Fruit fly (Drosophila melanogaster) whole organism, embryonic: ENCODE measurements around the gene ps.

Experiments used
- Atf6 ChIP-seq: fragments of 200-800 bp; sonication (Bioruptor generic); IDR thresholded peaks from 2 replicates; pipeline ENCODE4 v1.3.6; 2022; ENCODE audit warnings: missing biosample characterization, missing genetic modification characterization
- BtbVII ChIP-seq: fragments of 200-800 bp; sonication (Bioruptor generic); optimal IDR thresholded peaks from 3 replicates; lab custom pipeline; 2017; ENCODE audit warnings: missing biosample characterization, mild to moderate bottlenecking, missing genetic modification characterization
- CG10565 ChIP-seq: fragments of 200-800 bp; sonication (Bioruptor generic); optimal IDR thresholded peaks from 3 replicates; lab custom pipeline; 2016; ENCODE audit warnings: missing biosample characterization, mild to moderate bottlenecking, missing genetic modification characterization
- CG11696 ChIP-seq: fragments of 200-800 bp; sonication (Bioruptor generic); IDR thresholded peaks from 2 replicates; pipeline ENCODE4 v1.3.6; 2022; ENCODE audit warnings: missing biosample characterization, missing genetic modification characterization
- CG12744 ChIP-seq: fragments of 200-800 bp; sonication (Bioruptor generic); optimal IDR thresholded peaks from 2 replicates; lab custom pipeline; 2016; ENCODE audit warnings: missing biosample characterization, missing genetic modification characterization
- CG13123 ChIP-seq: fragments of 200-800 bp; sonication (Bioruptor generic); optimal IDR thresholded peaks from 2 replicates; lab custom pipeline; 2016; ENCODE audit warnings: missing biosample characterization, missing genetic modification characterization
- CG13894 ChIP-seq: fragments of 200-800 bp; sonication (Bioruptor generic); optimal IDR thresholded peaks from 3 replicates; lab custom pipeline; 2018; ENCODE audit warnings: missing biosample characterization, mild to moderate bottlenecking, missing genetic modification characterization, moderate library complexity
- CG14050 ChIP-seq: fragments of 200-800 bp; sonication (Bioruptor generic); IDR thresholded peaks from 3 replicates; pipeline ENCODE4 v1.3.6; 2022; ENCODE audit warnings: missing biosample characterization, missing genetic modification characterization
- CG14441 ChIP-seq: fragments of 200-800 bp; sonication (Bioruptor generic); IDR thresholded peaks from 2 replicates; pipeline ENCODE4 v1.3.6; 2022; ENCODE audit warnings: missing biosample characterization, missing genetic modification characterization
- CG14710 ChIP-seq: fragments of 200-800 bp; sonication (Bioruptor generic); optimal IDR thresholded peaks from 3 replicates; lab custom pipeline; 2019; ENCODE audit warnings: missing biosample characterization, mild to moderate bottlenecking, missing genetic modification characterization, moderate library complexity
- CG15011 ChIP-seq: fragments of 200-800 bp; sonication (Bioruptor generic); optimal IDR thresholded peaks from 3 replicates; lab custom pipeline; 2018; ENCODE audit warnings: missing biosample characterization, mild to moderate bottlenecking, missing genetic modification characterization
- CG15073 ChIP-seq: fragments of 200-800 bp; sonication (Bioruptor generic); optimal IDR thresholded peaks from 2 replicates; lab custom pipeline; 2016; ENCODE audit warnings: missing biosample characterization, missing genetic modification characterization
- CG16863 ChIP-seq: fragments of 200-800 bp; sonication (Bioruptor generic); optimal IDR thresholded peaks from 3 replicates; lab custom pipeline; 2016; ENCODE audit warnings: missing biosample characterization, missing genetic modification characterization
- CG18619 ChIP-seq: fragments of 200-800 bp; sonication (Bioruptor generic); optimal IDR thresholded peaks from 3 replicates; lab custom pipeline; 2017; ENCODE audit warnings: missing biosample characterization, mild to moderate bottlenecking, missing genetic modification characterization
- CG2678 ChIP-seq: fragments of 200-800 bp; sonication (Bioruptor generic); optimal IDR thresholded peaks from 3 replicates; lab custom pipeline; 2019; ENCODE audit warnings: missing biosample characterization, mild to moderate bottlenecking, missing genetic modification characterization, moderate library complexity
- CG2712 ChIP-seq: fragments of 200-800 bp; optimal IDR thresholded peaks from 3 replicates; lab custom pipeline; 2019; ENCODE audit warnings: missing biosample characterization, mild to moderate bottlenecking, missing genetic modification characterization, moderate library complexity
- CG30403 ChIP-seq: fragments of 200-800 bp; sonication (Bioruptor generic); optimal IDR thresholded peaks from 3 replicates; lab custom pipeline; 2016; ENCODE audit warnings: missing biosample characterization, missing genetic modification characterization
- CG34224 ChIP-seq: fragments of 200-800 bp; sonication (Bioruptor generic); IDR thresholded peaks from 3 replicates; pipeline ENCODE4 v1.3.6; 2022; ENCODE audit warnings: missing biosample characterization, missing genetic modification characterization; ENCODE audit not compliant: partially characterized antibody
- CG4730 ChIP-seq: fragments of 200-800 bp; sonication (Bioruptor generic); IDR thresholded peaks from 2 replicates; pipeline ENCODE4 v1.3.6; 2022; ENCODE audit warnings: missing biosample characterization, missing genetic modification characterization
- CG4820 ChIP-seq: fragments of 200-800 bp; sonication (Bioruptor generic); optimal IDR thresholded peaks from 3 replicates; lab custom pipeline; 2016; ENCODE audit warnings: missing biosample characterization, missing genetic modification characterization
- CG5953 ChIP-seq: fragments of 200-800 bp; sonication (Bioruptor generic); IDR thresholded peaks from 2 replicates; pipeline ENCODE4 v1.3.6; 2022; ENCODE audit warnings: missing biosample characterization, missing genetic modification characterization
- CG7963 ChIP-seq: fragments of 200-800 bp; sonication (Bioruptor generic); IDR thresholded peaks from 3 replicates; pipeline ENCODE4 v1.3.6; 2022; ENCODE audit warnings: missing biosample characterization, missing genetic modification characterization; ENCODE audit not compliant: partially characterized antibody
- CG8290 ChIP-seq, 3 experiments: fragments of 200-800 bp; sonication (Bioruptor generic); optimal IDR thresholded peaks; 2 replicates each; lab custom pipeline; 2016 to 2019; ENCODE audit warnings: missing biosample characterization in 3 of 3, missing genetic modification characterization in 3 of 3, mild to moderate bottlenecking in 2 of 3, moderate library complexity in 1 of 3
- CG9609 ChIP-seq: fragments of 200-800 bp; sonication (Bioruptor generic); optimal IDR thresholded peaks from 3 replicates; lab custom pipeline; 2016; ENCODE audit warnings: missing biosample characterization, missing genetic modification characterization
- CG9797 ChIP-seq: fragments of 200-800 bp; sonication (Bioruptor generic); optimal IDR thresholded peaks from 3 replicates; lab custom pipeline; 2018; ENCODE audit warnings: missing biosample characterization, mild to moderate bottlenecking, missing genetic modification characterization
- CHES-1-like ChIP-seq: fragments of 200-800 bp; sonication (Bioruptor generic); optimal IDR thresholded peaks from 2 replicates; lab custom pipeline; 2016; ENCODE audit warnings: missing biosample characterization, missing genetic modification characterization
- CTCF ChIP-seq: fragments of 200-800 bp; sonication (Bioruptor generic); optimal IDR thresholded peaks from 2 replicates; lab custom pipeline; 2017; ENCODE audit warnings: missing biosample characterization, mild to moderate bottlenecking, missing genetic modification characterization, moderate library complexity
- Dbx ChIP-seq: fragments of 200-800 bp; sonication (Bioruptor generic); IDR thresholded peaks from 3 replicates; pipeline ENCODE4 v1.3.6; 2022; ENCODE audit warnings: missing biosample characterization, missing genetic modification characterization
- Doc3 ChIP-seq: fragments of 200-800 bp; sonication (Bioruptor generic); IDR thresholded peaks from 3 replicates; pipeline ENCODE4 v1.3.6; 2022; ENCODE audit warnings: missing biosample characterization, missing genetic modification characterization; ENCODE audit not compliant: partially characterized antibody
- H15 ChIP-seq: fragments of 200-800 bp; sonication (Bioruptor generic); IDR thresholded peaks from 3 replicates; pipeline ENCODE4 v1.3.6; 2022; ENCODE audit warnings: missing biosample characterization, missing genetic modification characterization
- HHEX ChIP-seq: fragments of 200-800 bp; sonication (Bioruptor generic); optimal IDR thresholded peaks from 3 replicates; lab custom pipeline; 2017; ENCODE audit warnings: missing biosample characterization, mild to moderate bottlenecking, missing genetic modification characterization, missing genetic modification reagents
- Hr3 ChIP-seq: fragments of 200-800 bp; sonication (Bioruptor generic); optimal IDR thresholded peaks from 3 replicates; lab custom pipeline; 2016; ENCODE audit warnings: missing biosample characterization, missing genetic modification characterization
- Lpt ChIP-seq: fragments of >200 bp; optimal IDR thresholded peaks from 2 replicates; lab custom pipeline; 2018; ENCODE audit warnings: missing biosample characterization, missing genetic modification characterization
- MBD-R2 ChIP-seq: fragments of 200-800 bp; sonication (Bioruptor generic); IDR thresholded peaks from 2 replicates; pipeline ENCODE4 v1.3.6; 2022; ENCODE audit warnings: missing biosample characterization, missing genetic modification characterization
- Max ChIP-seq: fragments of 200-800 bp; sonication (Bioruptor generic); optimal IDR thresholded peaks from 2 replicates; lab custom pipeline; 2016; ENCODE audit warnings: missing biosample characterization, mild to moderate bottlenecking, missing genetic modification characterization
- Meics ChIP-seq: fragments of 200-800 bp; sonication (Bioruptor generic); optimal IDR thresholded peaks from 2 replicates; lab custom pipeline; 2017; ENCODE audit warnings: missing biosample characterization, mild to moderate bottlenecking, missing genetic modification characterization
- Neu2 ChIP-seq: fragments of 200-800 bp; sonication (Bioruptor generic); optimal IDR thresholded peaks from 3 replicates; lab custom pipeline; 2016; ENCODE audit warnings: missing biosample characterization, missing genetic modification characterization, borderline replicate concordance
- ara ChIP-seq: fragments of 200-800 bp; sonication (Bioruptor generic); IDR thresholded peaks from 2 replicates; pipeline ENCODE4 v1.3.6; 2022; ENCODE audit warnings: missing biosample characterization, missing genetic modification characterization
- ems ChIP-seq: fragments of 200-800 bp; sonication (Bioruptor generic); optimal IDR thresholded peaks from 3 replicates; lab custom pipeline; 2016; ENCODE audit warnings: missing biosample characterization, missing genetic modification characterization
- eyg ChIP-seq: fragments of 200-800 bp; sonication (Bioruptor generic); optimal IDR thresholded peaks from 3 replicates; lab custom pipeline; 2016; ENCODE audit warnings: missing biosample characterization, missing genetic modification characterization
- gcm2 ChIP-seq: fragments of 200-800 bp; sonication (Bioruptor generic); optimal IDR thresholded peaks from 2 replicates; lab custom pipeline; 2016; ENCODE audit warnings: missing biosample characterization, missing genetic modification characterization
- grau ChIP-seq: fragments of 200-800 bp; optimal IDR thresholded peaks from 3 replicates; lab custom pipeline; 2019; ENCODE audit warnings: missing biosample characterization, mild to moderate bottlenecking, missing genetic modification characterization, moderate library complexity
- h ChIP-seq: fragments of >200 bp; optimal IDR thresholded peaks from 2 replicates; lab custom pipeline; 2017
- jing ChIP-seq: fragments of 200-800 bp; sonication (Bioruptor generic); optimal IDR thresholded peaks from 2 replicates; lab custom pipeline; 2018; ENCODE audit warnings: missing biosample characterization, mild to moderate bottlenecking, missing genetic modification characterization
- mld ChIP-seq: fragments of 200-800 bp; sonication (Bioruptor generic); IDR thresholded peaks from 3 replicates; pipeline ENCODE4 v1.3.6; 2022; ENCODE audit warnings: missing biosample characterization, missing genetic modification characterization; ENCODE audit not compliant: partially characterized antibody
- pita ChIP-seq: fragments of 200-800 bp; sonication (Bioruptor generic); optimal IDR thresholded peaks from 2 replicates; lab custom pipeline; 2017; ENCODE audit warnings: missing biosample characterization, mild to moderate bottlenecking, missing genetic modification characterization
- psq ChIP-seq: fragments of 200-800 bp; sonication (Bioruptor generic); optimal IDR thresholded peaks from 2 replicates; lab custom pipeline; 2017; ENCODE audit warnings: missing biosample characterization, missing genetic modification characterization
- ranshi ChIP-seq: fragments of 200-800 bp; sonication (Bioruptor generic); IDR thresholded peaks from 2 replicates; pipeline ENCODE4 v1.3.6; 2022; ENCODE audit warnings: missing biosample characterization, missing genetic modification characterization
- seq ChIP-seq: fragments of 200-800 bp; sonication (Bioruptor generic); IDR thresholded peaks from 2 replicates; pipeline ENCODE4 v1.3.6; 2022; ENCODE audit warnings: missing biosample characterization, missing genetic modification characterization
- sna ChIP-seq: fragments of 200-800 bp; sonication (Bioruptor generic); IDR thresholded peaks from 2 replicates; pipeline ENCODE4 v1.3.6; 2022; ENCODE audit warnings: missing biosample characterization, missing genetic modification characterization; ENCODE audit not compliant: partially characterized antibody
- tup ChIP-seq: fragments of 200-800 bp; sonication (Bioruptor generic); optimal IDR thresholded peaks from 2 replicates; lab custom pipeline; 2016; ENCODE audit warnings: missing biosample characterization, mild to moderate bottlenecking, missing genetic modification characterization, moderate library complexity

Gene ps

dm6 chr3R:9428189-9428699, 10.5 kb downstream of the ps start (continued):
- TF ChIP-seq MBD-R2 (GFP tag; lab: Robert Waterston, UW), result peak; percentile 23; the same call in 1 of the 2 replicates
- TF ChIP-seq CG5953 (GFP tag; lab: Robert Waterston, UW), result 0 out of 2 replicates have a peak, but pooled peaks have one; percentile 53
- TF ChIP-seq CG2712 (tag; lab: Kevin White, UChicago), result no peak
- peak; percentile 2 for TF ChIP-seq CG13894 (tag; lab: Kevin White, UChicago)
- no peak for TF ChIP-seq grau (tag; lab: Kevin White, UChicago)
- TF ChIP-seq eyg (GFP tag; lab: Kevin White, UChicago), result no peak
- no peak for TF ChIP-seq CG4730 (GFP tag; lab: Robert Waterston, UW)
- TF ChIP-seq psq (GFP tag; lab: Kevin White, UChicago), result peak; percentile 87
- TF ChIP-seq CG2678 (tag; lab: Kevin White, UChicago), result peak; percentile 29
- peak; percentile 58; the same call in 1 of the 3 replicates for TF ChIP-seq Dbx (GFP tag; lab: Robert Waterston, UW)
- TF ChIP-seq Neu2 (GFP tag; lab: Kevin White, UChicago), result no peak
- TF ChIP-seq Atf6 (GFP tag; lab: Robert Waterston, UW), result peak; percentile 66
- TF ChIP-seq BtbVII (GFP tag; lab: Kevin White, UChicago), result peak; percentile 69
- TF ChIP-seq CG30403 (GFP tag; lab: Kevin White, UChicago), result no peak
- TF ChIP-seq sna (GFP tag; lab: Robert Waterston, UW), result 0 out of 2 replicates have a peak, but pooled peaks have one; percentile 21
- peak; percentile 52 for TF ChIP-seq CG15011 (GFP tag; lab: Kevin White, UChicago)
- TF ChIP-seq CG14441 (GFP tag; lab: Robert Waterston, UW), result no peak
- no peak for TF ChIP-seq CG14050
- no peak for TF ChIP-seq CG14710 (tag; lab: Kevin White, UChicago)
- no peak for TF ChIP-seq CG9797 (GFP tag; lab: Kevin White, UChicago)
- TF ChIP-seq Meics, result peak; percentile 38
- TF ChIP-seq HHEX (GFP tag; lab: Kevin White, UChicago), result peak; percentile 62
- no peak for TF ChIP-seq CG7963 (GFP tag; lab: Robert Waterston, UW)
- TF ChIP-seq H15 (GFP tag; lab: Robert Waterston, UW), result no peak
- TF ChIP-seq Doc3, result no peak
- TF ChIP-seq mld, result no peak
- no peak; the same call in 1 of the 2 replicates for TF ChIP-seq seq (GFP tag; lab: Robert Waterston, UW)
- peak; percentile 72; the same call in 2 of the 3 replicates for TF ChIP-seq CG34224 (GFP tag; lab: Robert Waterston, UW)
- no peak for TF ChIP-seq Hr3 (GFP tag; lab: Kevin White, UChicago)
- TF ChIP-seq CG18619 (GFP tag; lab: Kevin White, UChicago), result no peak
- TF ChIP-seq CG15073 (GFP tag; lab: Kevin White, UChicago), result no peak
- no peak for TF ChIP-seq ems (GFP tag; lab: Kevin White, UChicago)
- no peak for TF ChIP-seq jing (GFP tag; lab: Kevin White, UChicago)
- TF ChIP-seq CTCF (GFP tag; lab: Kevin White, UChicago), result peak; percentile 1
- no peak for TF ChIP-seq CG13123 (GFP tag; lab: Kevin White, UChicago)
- no peak for TF ChIP-seq pita (GFP tag; lab: Kevin White, UChicago)
- no peak for TF ChIP-seq CG4820
- TF ChIP-seq CG9609 (GFP tag; lab: Kevin White, UChicago), result no peak
- TF ChIP-seq CG10565 (GFP tag; lab: Kevin White, UChicago), result no peak
- no peak for TF ChIP-seq CG8290 (GFP tag; optimal IDR thresholded peaks at IDR 0.05; lab: Kevin White, UChicago)
- TF ChIP-seq CG8290 (tag; optimal IDR thresholded peaks at IDR 0.05; lab: Kevin White, UChicago), result peak; percentile 48 to 65
- no peak for TF ChIP-seq CG12744
- peak; percentile 42 for TF ChIP-seq gcm2 (GFP tag; lab: Kevin White, UChicago)
- TF ChIP-seq CG16863, result no peak
- TF ChIP-seq CG11696 (GFP tag; lab: Robert Waterston, UW), result no peak
- TF ChIP-seq CHES-1-like (GFP tag; lab: Kevin White, UChicago), result peak; percentile 12
- TF ChIP-seq ranshi (GFP tag; lab: Robert Waterston, UW), result peak; percentile 31; the same call in 1 of the 2 replicates
- TF ChIP-seq tup (GFP tag; lab: Kevin White, UChicago), result no peak
- no peak for TF ChIP-seq h (lab: Kevin White, UChicago)
- TF ChIP-seq Max (GFP tag; lab: Kevin White, UChicago), result no peak
- TF ChIP-seq Lpt (GFP tag; lab: Kevin White, UChicago), result peak; percentile 68
- no peak for TF ChIP-seq ara
